Worm (Caenorhabditis elegans): Measurements from ENCODE around the gene rig-3.
A peak's percentile ranks its signal among the peaks of the same experiment; 100 is the strongest.
"Not testable (repeated sequence)": the region's sequence is repeated elsewhere in the genome, so short reads cannot be mapped to it uniquely, and the experiment has no call there.

Gene rig-3

ce11 chrX:6868669-6869068, 15.3 kb downstream of the rig-3 start, which contains the start of gene C53B7.6:
TSS of gene C53B7.6 (minus strand) at chrX:6868769.
- TF ChIP-seq nhr-77, ztf-11, aly-2 (tag; optimal IDR thresholded peaks at IDR 0.05): not testable (repeated sequence)

ce11 chrX:6874723-6875122, 21.3 kb downstream of the rig-3 start, which contains the start of gene F41C6.4:
TSS of gene F41C6.4 (minus strand) at chrX:6874823.
- no peak for TF ChIP-seq pha-4 (tag; optimal IDR thresholded peaks at IDR 0.05)
- TF ChIP-seq hmg-11 (tag; optimal IDR thresholded peaks at IDR 0.05) = no peak
- TF ChIP-seq elt-2 (tag; optimal IDR thresholded peaks at IDR 0.05) = no peak
- no peak for TF ChIP-seq zag-1 (tag; optimal IDR thresholded peaks at IDR 0.05)
- no peak for TF ChIP-seq lsy-12 (tag; optimal IDR thresholded peaks at IDR 0.05)

- TF ChIP-seq mdl-1 (tag; optimal IDR thresholded peaks at IDR 0.05) (no peak), elt-1 (tag; optimal IDR thresholded peaks at IDR 0.05) (no peak), lin-39 (tag; optimal IDR thresholded peaks at IDR 0.05) (no peak)
Measured at ce11 chrX:6875273-6875672, 21.9 kb downstream of the rig-3 start.

DNA sequence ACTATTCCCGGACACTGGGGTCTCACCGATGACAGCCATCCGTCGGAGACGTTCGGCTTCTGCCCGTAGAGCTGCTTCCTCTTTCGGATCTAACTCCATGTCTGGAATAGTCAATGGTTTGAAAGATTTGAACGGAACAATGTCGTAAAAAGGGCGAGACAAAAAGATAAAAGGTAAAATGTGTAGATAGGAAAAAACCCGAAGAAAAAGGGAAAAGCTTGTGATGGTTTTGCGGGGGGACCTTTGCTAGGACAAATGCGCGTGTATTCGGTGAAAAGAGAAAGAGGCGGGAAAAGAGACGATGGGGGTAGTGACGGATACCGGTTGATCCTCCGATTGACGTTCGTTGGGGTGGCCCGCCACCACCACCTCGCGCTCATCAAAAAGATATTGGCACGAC, 24.0 kb downstream of the rig-3 start, which contains the start of gene col-173:
TSS of gene col-173 (minus strand) at position 101 of the 400 bp plus-strand sequence.
- TF ChIP-seq fos-1 (tag; optimal IDR thresholded peaks at IDR 0.05) (no peak), pha-4 (tag; optimal IDR thresholded peaks at IDR 0.05) (no peak), egl-27 (tag; optimal IDR thresholded peaks at IDR 0.05) (no peak), egl-5 (tag; optimal IDR thresholded peaks at IDR 0.05) (no peak), sea-2 (GFP tag; optimal IDR thresholded peaks at IDR 0.05) (no peak), nhr-12 (tag; optimal IDR thresholded peaks at IDR 0.05) (no peak), daf-12 (tag; optimal IDR thresholded peaks at IDR 0.05) (no peak), ztf-4 (tag; optimal IDR thresholded peaks at IDR 0.05) (no peak), tbx-2 (tag; optimal IDR thresholded peaks at IDR 0.05) (no peak), nhr-23 (tag; optimal IDR thresholded peaks at IDR 0.05) (no peak), mml-1 (tag; optimal IDR thresholded peaks at IDR 0.05) (no peak), nhr-43 (tag; optimal IDR thresholded peaks at IDR 0.05; ENCODE audit: poor library complexity, severe bottlenecking) (no peak), snpc-4 (tag; optimal IDR thresholded peaks at IDR 0.05) (no peak)

ce11 chrX:6881795-6882194, 28.4 kb downstream of the rig-3 start, which contains the start of gene F41C6.6:
TSS of gene F41C6.6 (minus strand) at chrX:6881895.
- TF ChIP-seq tbx-2, lsy-12, snpc-4 (tag; optimal IDR thresholded peaks at IDR 0.05): not testable (repeated sequence)

ce11 chrX:6884439-6884838, 31.0 kb downstream of the rig-3 start:
- TF ChIP-seq elt-3 (tag; optimal IDR thresholded peaks at IDR 0.05) (no peak), ama-1 (optimal IDR thresholded peaks at IDR 0.05) (no peak), fos-1 (tag; optimal IDR thresholded peaks at IDR 0.05) (no peak), pha-4 (tag; optimal IDR thresholded peaks at IDR 0.05) (peak; percentile 48), ztf-4 (tag; optimal IDR thresholded peaks at IDR 0.05) (no peak), nhr-25 (tag; optimal IDR thresholded peaks at IDR 0.05) (no peak), elt-2 (tag; optimal IDR thresholded peaks at IDR 0.05) (peak; percentile 59), nfya-1 (tag; optimal IDR thresholded peaks at IDR 0.05; ENCODE audit: insufficient read depth) (no peak), pqm-1 (tag; optimal IDR thresholded peaks at IDR 0.05) (peak; percentile 5), skn-1 (tag; optimal IDR thresholded peaks at IDR 0.05) (no peak), nhr-67 (tag; optimal IDR thresholded peaks at IDR 0.05) (no peak), nhr-43 (tag; optimal IDR thresholded peaks at IDR 0.05; ENCODE audit: poor library complexity, severe bottlenecking) (no peak)

ce11 chrX:6885227-6885853, 31.9 kb downstream of the rig-3 start, which contains the start of gene F41C6.7:
TSS of gene F41C6.7 (minus strand) at chrX:6885277.
- TF ChIP-seq pqm-1 (tag; optimal IDR thresholded peaks at IDR 0.05) (peak; percentile 72), elt-2 (tag; optimal IDR thresholded peaks at IDR 0.05) (peak; percentile 88), pha-4 (tag; optimal IDR thresholded peaks at IDR 0.05) (peak; percentile 8), unc-62 (GFP tag; optimal IDR thresholded peaks at IDR 0.05) (no peak)
